Worm (Caenorhabditis elegans): ENCODE measurements around the gene C16D9.6.

DNA sequence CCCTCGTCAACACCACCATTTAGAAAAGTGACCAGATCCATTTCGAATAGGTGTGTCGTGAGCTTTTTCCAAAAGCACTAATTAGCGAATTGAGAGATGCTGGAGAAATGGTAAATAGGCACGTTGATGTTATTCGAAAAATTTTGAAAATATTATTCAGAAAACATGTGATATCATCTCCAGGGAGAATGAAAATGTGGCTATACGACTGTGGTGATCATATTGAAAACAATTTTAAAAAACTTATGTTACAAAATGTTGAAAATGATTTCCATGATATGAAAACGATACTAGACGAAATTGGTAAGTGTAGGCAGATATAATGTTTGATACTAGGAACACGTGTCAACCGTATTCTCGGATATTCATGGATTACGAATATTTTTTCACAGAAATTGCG lies 23.3 kb downstream of the C16D9.6 start, which contains the start of gene K07C11.10:
- TF ChIP-seq C38D4.7 (GFP tag; optimal IDR thresholded peaks at IDR 0.05), result no peak
- no peak for TF ChIP-seq mec-3 (tag; optimal IDR thresholded peaks at IDR 0.05; ENCODE audit: borderline replicate concordance)
- TF ChIP-seq nhr-11 (tag; optimal IDR thresholded peaks at IDR 0.05), result no peak
- TF ChIP-seq hlh-30 (tag; optimal IDR thresholded peaks at IDR 0.05; ENCODE audit: insufficient read depth), result no peak
- no peak for TF ChIP-seq unc-55 (GFP tag; optimal IDR thresholded peaks at IDR 0.05)
- no peak for TF ChIP-seq pha-4 (tag; optimal IDR thresholded peaks at IDR 0.05)
- no peak for TF ChIP-seq tbx-2 (tag; optimal IDR thresholded peaks at IDR 0.05)

All from whole organism, late embryonic.